Worm (Caenorhabditis elegans): Measurements from ENCODE around the gene cas-1.
"Not testable (repeated sequence)": the region's sequence is repeated elsewhere in the genome, so short reads cannot be mapped to it uniquely, and the experiment has no call there.

DNA sequence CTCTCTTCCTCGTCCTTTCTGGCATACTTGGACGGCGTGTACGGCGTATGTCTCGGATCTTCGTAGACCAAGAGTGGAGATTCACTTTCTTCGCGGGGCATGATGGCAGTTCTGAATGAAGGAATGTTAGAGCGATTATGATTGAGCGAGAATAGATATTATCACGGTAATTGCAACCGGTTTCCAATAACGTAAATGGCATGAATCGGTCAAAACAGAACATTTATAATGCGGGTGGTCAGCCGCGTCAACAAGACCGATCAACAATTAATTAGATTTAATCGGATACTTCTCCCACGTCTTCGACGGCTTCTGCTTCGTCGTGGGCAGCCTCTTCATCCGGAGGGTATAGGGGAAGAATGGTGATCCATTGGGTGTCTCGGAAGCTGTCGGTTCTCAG lies 21.2 kb upstream of the cas-1 start, which contains the start of gene F41G4.13:
- TF ChIP-seq ama-1 (optimal IDR thresholded peaks at IDR 0.05); nhr-23 (tag; optimal IDR thresholded peaks at IDR 0.05); zag-1 (tag; optimal IDR thresholded peaks at IDR 0.05); sea-2 (GFP tag; optimal IDR thresholded peaks at IDR 0.05); tbx-2 (tag; optimal IDR thresholded peaks at IDR 0.05): not testable (repeated sequence)

Data from whole organism, L3 larva.